Fruit fly (Drosophila melanogaster): Measurements from ENCODE around the gene Atpalpha.

Atpalpha gene

dm6 chr3R:21023902-21024541, 75.5 kb downstream of the Atpalpha start, which contains the start of gene peg (continued):
- TF ChIP-seq CG10631 (GFP tag; optimal IDR thresholded peaks at IDR 0.05) (no peak), Lpt (GFP tag; optimal IDR thresholded peaks at IDR 0.05) (no peak), CG3919 (GFP tag; optimal IDR thresholded peaks at IDR 0.05) (no peak), OdsH (GFP tag; optimal IDR thresholded peaks at IDR 0.05) (peak; percentile 26), CG31627 (GFP tag; optimal IDR thresholded peaks at IDR 0.05) (no peak), esn (GFP tag; optimal IDR thresholded peaks at IDR 0.05) (no peak), CG7368 (GFP tag; optimal IDR thresholded peaks at IDR 0.05) (no peak), CG11294 (GFP tag; IDR thresholded peaks at IDR 0.05) (no peak), net (GFP tag; optimal IDR thresholded peaks at IDR 0.05) (peak; percentile 28), CG6276 (GFP tag; optimal IDR thresholded peaks at IDR 0.05) (peak; percentile 55), CG34406 (GFP tag; optimal IDR thresholded peaks at IDR 0.05) (no peak), CG10669 (GFP tag; optimal IDR thresholded peaks at IDR 0.05) (no peak), Met (GFP tag; optimal IDR thresholded peaks at IDR 0.05) (peak; percentile 20), salr (GFP tag; optimal IDR thresholded peaks at IDR 0.05) (no peak), CG4318 (GFP tag; optimal IDR thresholded peaks at IDR 0.05) (no peak), spab (GFP tag; optimal IDR thresholded peaks at IDR 0.05) (no peak), Hr38 (GFP tag; optimal IDR thresholded peaks at IDR 0.05) (no peak), CG1621 (tag; optimal IDR thresholded peaks at IDR 0.05) (no peak), Hr4 (GFP tag; optimal IDR thresholded peaks at IDR 0.05) (no peak), cyc (GFP tag; optimal IDR thresholded peaks at IDR 0.05) (no peak), vri (GFP tag; optimal IDR thresholded peaks at IDR 0.05) (peak; percentile 70), pdm3 (GFP tag; optimal IDR thresholded peaks at IDR 0.05) (peak; percentile 12), CG3032 (tag; optimal IDR thresholded peaks at IDR 0.05) (no peak), CG8119 (GFP tag; IDR thresholded peaks at IDR 0.05) (peak; percentile 54; the same call in 2 of the 3 replicates), CG6808 (GFP tag; optimal IDR thresholded peaks at IDR 0.05) (peak; percentile 26), CG16779 (tag; optimal IDR thresholded peaks at IDR 0.05) (peak; percentile 55), dsx (GFP tag; optimal IDR thresholded peaks at IDR 0.05; ENCODE audit: poor library complexity, severe bottlenecking) (no peak), CG11762 (GFP tag; optimal IDR thresholded peaks at IDR 0.05; ENCODE audit: insufficient read depth) (no peak), Gug (GFP tag; IDR thresholded peaks at IDR 0.05) (peak; percentile 40; the same call in 1 of the 2 replicates), Sox102F (GFP tag; optimal IDR thresholded peaks at IDR 0.05) (peak; percentile 40), CG6854 (GFP tag; optimal IDR thresholded peaks at IDR 0.05) (no peak), Hr39 (GFP tag; optimal IDR thresholded peaks at IDR 0.05) (no peak)

- peak; percentile 58 for TF ChIP-seq svp (GFP tag)
- TF ChIP-seq Ets21C (GFP tag; optimal IDR thresholded peaks at IDR 0.05), result no peak
Observed at dm6 chr3R:21025508-21025907, 77.0 kb downstream of the Atpalpha start.
